Fruit fly (Drosophila melanogaster): Measurements from ENCODE around the gene Rnf146.

Rnf146 gene

DNA sequence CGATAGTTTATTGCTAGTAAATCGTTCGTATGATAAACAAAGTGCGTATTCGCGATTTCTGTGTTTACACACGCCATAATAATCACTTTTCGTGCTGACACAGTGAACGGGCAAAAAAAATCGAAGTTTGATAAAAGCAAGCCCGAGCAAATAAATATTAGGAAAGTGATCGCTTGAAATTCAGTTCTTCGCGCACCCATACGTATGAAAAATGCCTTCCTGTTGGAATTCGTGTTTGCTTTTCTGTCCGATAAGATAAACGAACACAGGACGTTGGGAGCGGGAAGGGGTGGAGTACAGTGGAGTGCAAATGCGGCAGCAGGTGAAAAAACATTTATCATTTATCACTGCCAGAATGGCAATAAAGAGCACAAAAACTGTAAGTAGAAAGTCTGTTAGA is 11.9 kb downstream of the Rnf146 start:
- TF ChIP-seq usp (GFP tag; optimal IDR thresholded peaks at IDR 0.05) (no peak), fru (GFP tag; optimal IDR thresholded peaks at IDR 0.05) (peak; percentile 45), br (GFP tag; optimal IDR thresholded peaks at IDR 0.05) (peak; percentile 60), Mio (GFP tag; optimal IDR thresholded peaks at IDR 0.05) (no peak), Hnf4 (GFP tag; optimal IDR thresholded peaks at IDR 0.05) (no peak), dsf (GFP tag; optimal IDR thresholded peaks at IDR 0.05; ENCODE audit: borderline replicate concordance) (no peak), N (GFP tag; optimal IDR thresholded peaks at IDR 0.05) (no peak), sage (GFP tag; optimal IDR thresholded peaks at IDR 0.05) (peak; percentile 23), HLH106 (tag; optimal IDR thresholded peaks at IDR 0.05) (no peak), rgr (GFP tag; optimal IDR thresholded peaks at IDR 0.05) (peak; percentile 55), dl (GFP tag; optimal IDR thresholded peaks at IDR 0.05; ENCODE audit: insufficient read depth in 1 of 2, partially characterized antibody in 2 of 2) (no peak), pan (optimal IDR thresholded peaks at IDR 0.05) (no peak), GATAd (GFP tag; optimal IDR thresholded peaks at IDR 0.05) (no peak), ey (GFP tag; optimal IDR thresholded peaks at IDR 0.05) (peak; percentile 31), sv (GFP tag; optimal IDR thresholded peaks at IDR 0.05) (no peak), Hr83 (GFP tag; optimal IDR thresholded peaks at IDR 0.05; ENCODE audit: poor library complexity, severe bottlenecking) (peak; percentile 89), Jra (GFP tag; optimal IDR thresholded peaks at IDR 0.05) (peak; percentile 64), Hr78 (GFP tag; optimal IDR thresholded peaks at IDR 0.05) (no peak), Rel (GFP tag; optimal IDR thresholded peaks at IDR 0.05) (no peak), Rel (tag; optimal IDR thresholded peaks at IDR 0.05) (peak; percentile 51), foxo (GFP tag; optimal IDR thresholded peaks at IDR 0.05) (peak in 1 of 2 experiments; percentile 48), jim (GFP tag; optimal IDR thresholded peaks at IDR 0.05) (no peak), lola (GFP tag; optimal IDR thresholded peaks at IDR 0.05) (no peak), h (GFP tag; optimal IDR thresholded peaks at IDR 0.05) (peak; percentile 81), Vsx2 (GFP tag; optimal IDR thresholded peaks at IDR 0.05; ENCODE audit: partially characterized antibody) (no peak), CG32264 (GFP tag; optimal IDR thresholded peaks at IDR 0.05) (peak; percentile 42), dmrt93B (GFP tag; optimal IDR thresholded peaks at IDR 0.05) (no peak), psq (GFP tag; optimal IDR thresholded peaks at IDR 0.05) (peak; percentile 41), Myc (optimal IDR thresholded peaks at IDR 0.05) (no peak), CrebA (GFP tag; optimal IDR thresholded peaks at IDR 0.05; ENCODE audit: borderline replicate concordance) (no peak), CG9705 (GFP tag; optimal IDR thresholded peaks at IDR 0.05) (peak; percentile 36), Dfd (GFP tag; optimal IDR thresholded peaks at IDR 0.05) (no peak), Sp1 (GFP tag; optimal IDR thresholded peaks at IDR 0.05) (no peak), brk (GFP tag; optimal IDR thresholded peaks at IDR 0.05) (no peak), OdsH (GFP tag; optimal IDR thresholded peaks at IDR 0.05) (peak; percentile 47)

DNA sequence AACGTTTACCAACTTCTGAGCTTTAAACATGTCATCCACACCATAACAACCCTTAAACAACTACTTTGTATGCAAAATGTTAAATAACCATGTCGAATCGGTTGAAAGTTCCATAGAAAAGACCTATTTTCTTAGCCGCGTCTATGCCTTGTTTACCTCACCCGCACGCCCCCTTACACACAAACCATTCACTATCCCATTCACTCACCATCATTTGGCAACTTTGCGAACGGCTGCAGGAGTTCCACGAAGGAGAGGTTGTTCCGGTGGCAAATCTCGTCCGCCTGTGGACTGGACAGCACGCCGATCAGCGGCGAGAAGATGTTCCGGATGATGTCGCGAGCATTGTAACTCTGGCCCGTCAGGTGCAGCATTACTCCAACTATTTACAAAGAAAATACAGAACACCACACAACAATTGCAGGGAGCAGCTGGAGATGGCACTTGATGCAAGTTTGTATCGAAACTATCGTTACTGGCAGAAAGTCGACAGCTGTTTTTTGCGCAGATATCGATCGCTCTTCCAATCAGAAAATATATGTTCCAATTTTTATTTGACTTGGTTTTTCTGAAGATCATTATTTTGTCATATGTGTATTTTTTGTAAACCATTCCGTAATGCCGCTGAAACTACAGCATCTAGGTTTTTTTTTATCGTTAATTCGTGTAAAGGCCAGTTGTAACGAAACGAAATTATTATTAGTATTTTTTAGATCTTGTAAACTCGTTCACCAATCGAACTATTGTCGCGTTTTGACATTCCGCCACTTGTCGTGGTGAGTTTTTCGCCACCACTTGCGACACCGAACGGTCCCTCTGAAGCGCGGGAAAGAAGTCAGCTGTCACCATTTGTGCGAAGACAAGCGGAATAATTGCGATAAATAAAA is 24.3 kb downstream of the Rnf146 start, which contains the start of gene asf1:
asf1 (plus strand) TSS at position 823 of the 887 bp plus-strand sequence.
- TF ChIP-seq Abd-B (GFP tag; optimal IDR thresholded peaks at IDR 0.05) = no peak
- no peak for TF ChIP-seq dl (GFP tag; optimal IDR thresholded peaks at IDR 0.05; ENCODE audit: insufficient read depth in 1 of 2, partially characterized antibody in 2 of 2)
- TF ChIP-seq Sp1 (GFP tag; optimal IDR thresholded peaks at IDR 0.05) = no peak
- no peak for TF ChIP-seq Hr83 (GFP tag; optimal IDR thresholded peaks at IDR 0.05; ENCODE audit: poor library complexity, severe bottlenecking)
- TF ChIP-seq Myc (optimal IDR thresholded peaks at IDR 0.05) = peak; percentile 67
- TF ChIP-seq Rel (GFP tag; optimal IDR thresholded peaks at IDR 0.05) = no peak
- no peak for TF ChIP-seq Rel (tag; optimal IDR thresholded peaks at IDR 0.05)
- TF ChIP-seq sage (GFP tag; optimal IDR thresholded peaks at IDR 0.05) = no peak
- no peak for TF ChIP-seq Jra (GFP tag; optimal IDR thresholded peaks at IDR 0.05)
- no peak for TF ChIP-seq rgr (GFP tag; optimal IDR thresholded peaks at IDR 0.05)
- TF ChIP-seq OdsH (GFP tag; optimal IDR thresholded peaks at IDR 0.05) = peak; percentile 37
- TF ChIP-seq fru (GFP tag; optimal IDR thresholded peaks at IDR 0.05) = peak; percentile 63
- TF ChIP-seq ey (GFP tag; optimal IDR thresholded peaks at IDR 0.05) = peak; percentile 29
- TF ChIP-seq foxo (GFP tag; optimal IDR thresholded peaks at IDR 0.05) = no peak
- no peak for TF ChIP-seq dmrt93B (GFP tag; optimal IDR thresholded peaks at IDR 0.05)
- peak; percentile 54 for TF ChIP-seq sv (GFP tag; optimal IDR thresholded peaks at IDR 0.05)

Measured in whole organism, wandering third instar larva.